Worm (Caenorhabditis elegans) whole organism, dauer: ENCODE measurements around the gene cls-1.
"Not testable (repeated sequence)": the region's sequence is repeated elsewhere in the genome, so short reads cannot be mapped to it uniquely, and the experiment has no call there.

Experiments
- unc-62 ChIP-seq: sonication (generic microtip); optimal IDR thresholded peaks from 2 replicates; lab custom pipeline; 2017; ENCODE audit warnings: missing biosample characterization, missing genetic modification reagents, missing genetic modification characterization

The cls-1 gene

ce11 chrIII:7508128-7508635 lies at the start of gene cls-1:
Gene cls-1, plus strand, starts transcription at chrIII:7508178.
- TF ChIP-seq unc-62, result no peak

ce11 chrIII:7458846-7459365 lies 49.1 kb upstream of the cls-1 start, which contains the start of the genes fipr-19 and fipr-18:
Gene fipr-19, minus strand, starts transcription at chrIII:7458946.
Gene fipr-18, plus strand, starts transcription at chrIII:7459315.
- TF ChIP-seq unc-62, result no peak

- no peak for TF ChIP-seq unc-62
Observed at ce11 chrIII:7460018-7460417, 48.0 kb upstream of the cls-1 start, which contains the start of gene mls-1. Gene mls-1, plus strand, starts transcription at chrIII:7460341.

ce11 chrIII:7462295-7462694 lies 45.7 kb upstream of the cls-1 start, which contains the start of gene fipr-20:
Gene fipr-20, minus strand, starts transcription at chrIII:7462395.
- no peak for TF ChIP-seq unc-62

- TF ChIP-seq unc-62, result no peak
Observed at ce11 chrIII:7463438-7464008, 44.5 kb upstream of the cls-1 start, which contains the start of gene H14A12.3. Gene H14A12.3, plus strand, starts transcription at chrIII:7463797.

- TF ChIP-seq unc-62, result no peak
Observed at ce11 chrIII:7465347-7465746, 42.6 kb upstream of the cls-1 start, which contains the start of gene fum-1. Gene fum-1, plus strand, starts transcription at chrIII:7465605.

- not testable (repeated sequence) for TF ChIP-seq unc-62
Observed at ce11 chrIII:7468980-7469379, 39.0 kb upstream of the cls-1 start, which contains the start of gene H14A12.5. Gene H14A12.5, minus strand, starts transcription at chrIII:7469080.

ce11 chrIII:7478932-7479331 lies 29.0 kb upstream of the cls-1 start:
- TF ChIP-seq unc-62, result no peak

ce11 chrIII:7484765-7485164 lies 23.2 kb upstream of the cls-1 start:
- TF ChIP-seq unc-62, result no peak

- TF ChIP-seq unc-62, result no peak
Observed at ce11 chrIII:7488303-7488702, 19.7 kb upstream of the cls-1 start.

- no peak for TF ChIP-seq unc-62
Observed at ce11 chrIII:7489055-7489534, 18.9 kb upstream of the cls-1 start, which contains the start of gene mup-4. Gene mup-4, minus strand, starts transcription at chrIII:7489105.

ce11 chrIII:7490061-7490460 lies 17.9 kb upstream of the cls-1 start:
- no peak for TF ChIP-seq unc-62

- no peak for TF ChIP-seq unc-62
Observed at ce11 chrIII:7491931-7492330, 16.0 kb upstream of the cls-1 start.

ce11 chrIII:7494850-7495314 lies 13.1 kb upstream of the cls-1 start:
- no peak for TF ChIP-seq unc-62

ce11 chrIII:7495616-7496146 lies 12.3 kb upstream of the cls-1 start:
- no peak for TF ChIP-seq unc-62

ce11 chrIII:7497782-7498266 lies 10.2 kb upstream of the cls-1 start, which contains the start of gene cgh-1:
Gene cgh-1, minus strand, starts transcription at chrIII:7497832.
- TF ChIP-seq unc-62, result no peak

ce11 chrIII:7498346-7498745 lies 9.6 kb upstream of the cls-1 start:
- TF ChIP-seq unc-62, result no peak
